Fruit fly (Drosophila melanogaster) whole organism, embryonic: ENCODE measurements around the gene CG18545.

ENCODE experiments used
- Atf3 ChIP-seq: fragments of 200-800 bp; sonication (Bioruptor generic); optimal IDR thresholded peaks from 3 replicates; lab custom pipeline; 2016; ENCODE audit warnings: missing biosample characterization, missing genetic modification characterization
- CG10209 ChIP-seq: fragments of 200-800 bp; sonication (Bioruptor generic); optimal IDR thresholded peaks from 3 replicates; lab custom pipeline; 2017; ENCODE audit warnings: missing biosample characterization, mild to moderate bottlenecking, missing genetic modification characterization, missing genetic modification reagents
- CG12071 ChIP-seq: fragments of 200-800 bp; sonication (Bioruptor generic); optimal IDR thresholded peaks from 3 replicates; lab custom pipeline; 2018; ENCODE audit warnings: missing biosample characterization, mild to moderate bottlenecking, missing genetic modification characterization
- CG12391 ChIP-seq: fragments of 200-800 bp; sonication (Bioruptor generic); optimal IDR thresholded peaks from 3 replicates; lab custom pipeline; 2018; ENCODE audit warnings: missing biosample characterization, mild to moderate bottlenecking, missing genetic modification characterization, moderate library complexity
- CG12659 ChIP-seq: fragments of 200-800 bp; sonication (Bioruptor generic); optimal IDR thresholded peaks from 3 replicates; lab custom pipeline; 2017; ENCODE audit warnings: mild to moderate bottlenecking, missing biosample characterization, missing genetic modification reagents, missing genetic modification characterization
- CG14860 ChIP-seq: fragments of 200-800 bp; sonication (Bioruptor generic); IDR thresholded peaks from 3 replicates; pipeline ENCODE4 v1.3.6; 2022; ENCODE audit warnings: missing biosample characterization, missing genetic modification characterization; ENCODE audit not compliant: partially characterized antibody
- CG16815 ChIP-seq: fragments of 200-800 bp; sonication (Bioruptor generic); optimal IDR thresholded peaks from 3 replicates; lab custom pipeline; 2017; ENCODE audit warnings: missing biosample characterization, mild to moderate bottlenecking, missing genetic modification characterization
- CG17829 ChIP-seq: fragments of 200-800 bp; optimal IDR thresholded peaks from 2 replicates; lab custom pipeline; 2019; ENCODE audit warnings: missing biosample characterization, mild to moderate bottlenecking, missing genetic modification characterization, moderate library complexity
- CG31224 ChIP-seq: fragments of 200-800 bp; sonication (Bioruptor generic); IDR thresholded peaks from 2 replicates; pipeline ENCODE4 v1.3.6; 2022; ENCODE audit warnings: missing biosample characterization, missing genetic modification characterization
- CG3281 ChIP-seq: fragments of 200-800 bp; sonication (Bioruptor generic); optimal IDR thresholded peaks from 3 replicates; lab custom pipeline; 2017; ENCODE audit warnings: missing biosample characterization, mild to moderate bottlenecking, missing genetic modification characterization
- CG3995 ChIP-seq: fragments of 200-800 bp; sonication (Bioruptor generic); optimal IDR thresholded peaks from 3 replicates; lab custom pipeline; 2016; ENCODE audit warnings: missing biosample characterization, missing genetic modification characterization
- CG43689 ChIP-seq: fragments of 200-800 bp; sonication (Bioruptor generic); IDR thresholded peaks from 2 replicates; pipeline ENCODE4 v1.3.6; 2022; ENCODE audit warnings: missing biosample characterization, missing genetic modification characterization
- CG6813 ChIP-seq: fragments of 200-800 bp; sonication (Bioruptor generic); optimal IDR thresholded peaks from 2 replicates; lab custom pipeline; 2017; ENCODE audit warnings: missing biosample characterization, missing genetic modification characterization, mild to moderate bottlenecking, moderate library complexity, missing genetic modification reagents
- CG8359 ChIP-seq: fragments of 200-800 bp; sonication (Bioruptor generic); optimal IDR thresholded peaks from 2 replicates; lab custom pipeline; 2017; ENCODE audit warnings: missing biosample characterization, mild to moderate bottlenecking, missing genetic modification characterization, borderline replicate concordance
- CHES-1-like ChIP-seq: fragments of 200-800 bp; sonication (Bioruptor generic); optimal IDR thresholded peaks from 2 replicates; lab custom pipeline; 2016; ENCODE audit warnings: missing biosample characterization, missing genetic modification characterization
- Dp ChIP-seq: fragments of 200-800 bp; sonication (Bioruptor generic); optimal IDR thresholded peaks from 2 replicates; lab custom pipeline; 2018; ENCODE audit warnings: missing biosample characterization, mild to moderate bottlenecking, missing genetic modification characterization, moderate library complexity
- Hey ChIP-seq: fragments of 200-800 bp; sonication (Bioruptor generic); optimal IDR thresholded peaks from 3 replicates; lab custom pipeline; 2018; ENCODE audit warnings: missing biosample characterization, mild to moderate bottlenecking, missing genetic modification characterization
- HmgZ ChIP-seq: fragments of 200-800 bp; sonication (Bioruptor generic); optimal IDR thresholded peaks from 2 replicates; lab custom pipeline; 2018; ENCODE audit warnings: missing biosample characterization, mild to moderate bottlenecking, missing genetic modification characterization
- Jarid2 ChIP-seq: fragments of 200-800 bp; sonication (Bioruptor generic); optimal IDR thresholded peaks from 3 replicates; lab custom pipeline; 2017; ENCODE audit warnings: mild to moderate bottlenecking, missing biosample characterization, missing genetic modification reagents, missing genetic modification characterization
- Lim3 ChIP-seq: fragments of 200-800 bp; sonication (Bioruptor generic); IDR thresholded peaks from 2 replicates; pipeline ENCODE4 v1.3.6; 2022; ENCODE audit warnings: missing biosample characterization, missing genetic modification characterization
- Nf-YA ChIP-seq: fragments of 200-800 bp; sonication (Bioruptor generic); IDR thresholded peaks from 2 replicates; pipeline ENCODE4 v1.3.6; 2022; ENCODE audit warnings: missing biosample characterization, missing genetic modification characterization
- Oli ChIP-seq: fragments of 200-800 bp; sonication (Bioruptor generic); optimal IDR thresholded peaks from 2 replicates; lab custom pipeline; 2018; ENCODE audit warnings: missing biosample characterization, mild to moderate bottlenecking, missing genetic modification characterization, moderate library complexity
- Ptx1 ChIP-seq: fragments of 200-800 bp; sonication (Bioruptor generic); IDR thresholded peaks from 2 replicates; pipeline ENCODE4 v1.3.6; 2022; ENCODE audit warnings: missing biosample characterization, missing genetic modification characterization
- Side ChIP-seq: fragments of 200-800 bp; sonication (Bioruptor generic); optimal IDR thresholded peaks from 2 replicates; lab custom pipeline; 2016; ENCODE audit warnings: missing biosample characterization, missing genetic modification characterization
- Vsx1 ChIP-seq: fragments of 200-800 bp; sonication (Bioruptor generic); optimal IDR thresholded peaks from 2 replicates; lab custom pipeline; 2017; ENCODE audit warnings: missing biosample characterization, mild to moderate bottlenecking, missing genetic modification characterization, missing genetic modification reagents
- YL-1 ChIP-seq: fragments of 200-800 bp; sonication (Bioruptor generic); optimal IDR thresholded peaks from 3 replicates; lab custom pipeline; 2017; ENCODE audit warnings: missing biosample characterization, mild to moderate bottlenecking, missing genetic modification characterization
- ab ChIP-seq: fragments of 200-800 bp; sonication (Bioruptor generic); optimal IDR thresholded peaks from 2 replicates; lab custom pipeline; 2016; ENCODE audit warnings: missing biosample characterization, missing genetic modification characterization
- ato ChIP-seq: fragments of 200-800 bp; sonication (Bioruptor generic); IDR thresholded peaks from 2 replicates; pipeline ENCODE4 v1.3.6; 2022; ENCODE audit warnings: missing biosample characterization, missing genetic modification characterization; ENCODE audit not compliant: partially characterized antibody
- az2 ChIP-seq: fragments of 200-800 bp; sonication (Bioruptor generic); optimal IDR thresholded peaks from 3 replicates; lab custom pipeline; 2016; ENCODE audit warnings: missing biosample characterization, missing genetic modification characterization
- bab2 ChIP-seq: fragments of 200-800 bp; sonication (Bioruptor generic); optimal IDR thresholded peaks from 2 replicates; lab custom pipeline; 2016; ENCODE audit warnings: missing biosample characterization, missing genetic modification characterization
- caup ChIP-seq: fragments of 200-800 bp; sonication (Bioruptor generic); optimal IDR thresholded peaks from 3 replicates; lab custom pipeline; 2017; ENCODE audit warnings: missing biosample characterization, mild to moderate bottlenecking, missing genetic modification characterization, moderate library complexity; ENCODE audit not compliant: severe bottlenecking
- chif ChIP-seq, 2 experiments: fragments of 200-800 bp; sonication (Bioruptor generic); optimal IDR thresholded peaks; 3 replicates each; lab custom pipeline; 2016; ENCODE audit warnings: missing biosample characterization in 2 of 2, missing genetic modification characterization in 2 of 2
- crc ChIP-seq: fragments of 200-800 bp; sonication (Bioruptor generic); optimal IDR thresholded peaks from 2 replicates; lab custom pipeline; 2016; ENCODE audit warnings: missing biosample characterization, missing genetic modification characterization
- dimm ChIP-seq: fragments of 200-800 bp; sonication (Bioruptor generic); IDR thresholded peaks from 2 replicates; pipeline ENCODE4 v1.3.6; 2022; ENCODE audit warnings: missing biosample characterization, missing genetic modification characterization
- dmrt11E ChIP-seq: fragments of 200-800 bp; sonication (Bioruptor generic); optimal IDR thresholded peaks from 3 replicates; lab custom pipeline; 2018; ENCODE audit warnings: missing biosample characterization, mild to moderate bottlenecking, missing genetic modification characterization, moderate library complexity
- ewg ChIP-seq: fragments of 200-800 bp; sonication (Bioruptor generic); optimal IDR thresholded peaks from 3 replicates; lab custom pipeline; 2017; ENCODE audit warnings: mild to moderate bottlenecking, missing biosample characterization, missing genetic modification reagents, missing genetic modification characterization
- gce ChIP-seq: fragments of 200-800 bp; sonication (Bioruptor generic); IDR thresholded peaks from 3 replicates; pipeline ENCODE4 v1.3.6; 2022; ENCODE audit warnings: missing biosample characterization, missing genetic modification characterization
- hkb ChIP-seq, 2 experiments: fragments of 200-800 bp in 1 of 2; fragments of >200 bp in 1 of 2; sonication (Bioruptor generic) in 1 of 2; IDR thresholded peaks in 1 of 2; optimal IDR thresholded peaks in 1 of 2; 2 replicates each; pipeline versions ENCODE4 v1.3.6 to Lab custom; 2017 to 2022; ENCODE audit warnings: missing biosample characterization in 1 of 2, missing genetic modification characterization in 1 of 2
- jing ChIP-seq: fragments of 200-800 bp; sonication (Bioruptor generic); optimal IDR thresholded peaks from 2 replicates; lab custom pipeline; 2018; ENCODE audit warnings: missing biosample characterization, mild to moderate bottlenecking, missing genetic modification characterization
- jumu ChIP-seq: fragments of 200-800 bp; sonication (Bioruptor generic); optimal IDR thresholded peaks from 3 replicates; lab custom pipeline; 2016; ENCODE audit warnings: missing biosample characterization, missing genetic modification characterization
- klu ChIP-seq: fragments of 200-800 bp; sonication (Bioruptor generic); IDR thresholded peaks from 2 replicates; pipeline ENCODE4 v1.3.6; 2022; ENCODE audit warnings: missing biosample characterization, missing genetic modification characterization
- maf-S ChIP-seq: fragments of 200-800 bp; sonication (Bioruptor generic); optimal IDR thresholded peaks from 2 replicates; lab custom pipeline; 2016; ENCODE audit warnings: missing biosample characterization, missing genetic modification characterization
- otp ChIP-seq: fragments of 200-800 bp; sonication (Bioruptor generic); IDR thresholded peaks from 3 replicates; pipeline ENCODE4, ENCODE4 v1.3.6; 2022; ENCODE audit warnings: missing biosample characterization, missing genetic modification characterization
- pita ChIP-seq: fragments of 200-800 bp; sonication (Bioruptor generic); optimal IDR thresholded peaks from 2 replicates; lab custom pipeline; 2017; ENCODE audit warnings: missing biosample characterization, mild to moderate bottlenecking, missing genetic modification characterization
- pnt ChIP-seq: fragments of 200-800 bp; sonication (Bioruptor generic); optimal IDR thresholded peaks from 3 replicates; lab custom pipeline; 2016; ENCODE audit warnings: missing biosample characterization, missing genetic modification characterization
- pum ChIP-seq: fragments of 200-800 bp; sonication (Bioruptor generic); optimal IDR thresholded peaks from 2 replicates; lab custom pipeline; 2016; ENCODE audit warnings: missing biosample characterization, missing genetic modification characterization
- sisA ChIP-seq: fragments of 200-800 bp; sonication (Bioruptor generic); IDR thresholded peaks from 2 replicates; pipeline ENCODE4 v1.3.6; 2022; ENCODE audit warnings: missing biosample characterization, missing genetic modification characterization
- so ChIP-seq: fragments of 200-800 bp; sonication (Bioruptor generic); IDR thresholded peaks from 3 replicates; pipeline ENCODE4 v1.3.6; 2022; ENCODE audit warnings: missing biosample characterization, missing genetic modification characterization

Gene CG18545

dm6 chr3R:10350741-10351629 lies 10.2 kb downstream of the CG18545 start (continued):
- TF ChIP-seq ato (GFP tag; lab: Robert Waterston, UW) (no peak), Atf3 (no peak), Ptx1 (GFP tag; lab: Robert Waterston, UW) (no peak), CG3995 (GFP tag; lab: Kevin White, UChicago) (peak; percentile 58), gce (no peak), Vsx1 (peak; percentile 79), sisA (no peak), crc (peak; percentile 45), Nf-YA (GFP tag; lab: Robert Waterston, UW) (no peak), maf-S (GFP tag; lab: Kevin White, UChicago) (peak; percentile 68), klu (GFP tag; lab: Robert Waterston, UW) (no peak), az2 (GFP tag; lab: Kevin White, UChicago) (peak; percentile 77), ewg (GFP tag; lab: Kevin White, UChicago) (peak; percentile 40), chif (GFP tag; optimal IDR thresholded peaks at IDR 0.05; lab: Kevin White, UChicago) (peak; percentile 12 to 49), HmgZ (tag; lab: Kevin White, UChicago) (peak; percentile 71), Oli (tag; lab: Kevin White, UChicago) (peak; percentile 85), CG6813 (GFP tag; lab: Kevin White, UChicago) (peak; percentile 62), jing (GFP tag; lab: Kevin White, UChicago) (peak; percentile 50), pita (GFP tag; lab: Kevin White, UChicago) (peak; percentile 14), CG10209 (GFP tag; lab: Kevin White, UChicago) (peak; percentile 83), dimm (GFP tag; lab: Robert Waterston, UW) (no peak), Jarid2 (GFP tag; lab: Kevin White, UChicago) (peak; percentile 51), so (GFP tag; lab: Robert Waterston, UW) (no peak), Dp (GFP tag; lab: Kevin White, UChicago) (no peak), CHES-1-like (peak; percentile 59), CG14860 (no peak), jumu (GFP tag; lab: Kevin White, UChicago) (peak; percentile 64), CG17829 (tag; lab: Kevin White, UChicago) (peak; percentile 63), bab2 (GFP tag; lab: Kevin White, UChicago) (peak; percentile 61), caup (GFP tag; lab: Kevin White, UChicago) (peak; percentile 86), ab (GFP tag; lab: Kevin White, UChicago) (no peak), Side (GFP tag; lab: Kevin White, UChicago) (peak; percentile 46), CG8359 (GFP tag; lab: Kevin White, UChicago) (peak; percentile 6), CG3281 (GFP tag; lab: Kevin White, UChicago) (peak; percentile 93), pum (GFP tag; lab: Kevin White, UChicago) (peak; percentile 44), pnt (GFP tag; lab: Kevin White, UChicago) (peak; percentile 63), YL-1 (GFP tag; lab: Kevin White, UChicago) (peak; percentile 35), CG43689 (GFP tag; lab: Robert Waterston, UW) (no peak), CG12659 (GFP tag; lab: Kevin White, UChicago) (peak; percentile 91), dmrt11E (peak; percentile 18), CG12071 (GFP tag; lab: Kevin White, UChicago) (peak; percentile 76), CG12391 (tag; lab: Kevin White, UChicago) (peak; percentile 89), CG16815 (GFP tag; lab: Kevin White, UChicago) (peak; percentile 70), hkb (optimal IDR thresholded peaks at IDR 0.05; lab: Kevin White, UChicago) (no peak), hkb (GFP tag; IDR thresholded peaks at IDR 0.05; lab: Robert Waterston, UW) (no peak), otp (GFP tag; lab: Robert Waterston, UW) (no peak), Lim3 (GFP tag; lab: Robert Waterston, UW) (no peak), Hey (tag; lab: Kevin White, UChicago) (peak; percentile 25), CG31224 (GFP tag; lab: Robert Waterston, UW) (no peak)
